Fruit fly (Drosophila melanogaster): ENCODE results near the gene CG32037.

CG32037 gene

DNA sequence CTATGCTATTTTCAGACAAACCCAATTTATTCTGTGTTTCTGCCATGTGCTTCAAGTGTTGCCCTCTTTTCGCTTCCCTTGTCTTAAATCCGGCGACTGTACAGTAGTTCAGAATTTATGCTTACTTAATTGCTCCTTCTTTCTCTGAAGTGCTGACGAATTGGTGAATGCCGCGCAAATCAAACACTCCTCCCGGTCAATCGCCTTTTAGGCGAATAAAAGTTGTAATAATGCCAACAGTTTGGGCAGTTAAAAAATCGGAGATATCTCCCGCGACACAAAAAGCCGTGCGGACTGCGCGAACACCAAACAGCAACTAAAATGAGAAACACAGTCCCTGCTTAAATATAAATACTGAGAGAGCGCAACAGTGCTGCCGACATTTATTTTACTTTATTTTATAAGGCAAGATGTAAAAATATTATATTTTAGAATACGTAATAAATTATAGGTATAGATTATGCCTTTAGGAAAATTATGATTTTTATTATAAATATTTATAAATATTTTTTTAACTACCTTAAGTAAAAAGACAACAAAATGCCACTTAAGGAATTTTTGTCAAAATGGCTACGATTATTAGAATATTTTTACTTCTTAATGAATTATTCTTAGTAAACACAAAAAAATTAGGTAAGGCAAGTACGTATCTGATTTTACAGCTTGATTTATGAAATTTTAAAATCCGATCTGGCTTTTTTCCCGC is 13.1 kb upstream of the CG32037 start, which contains the start of gene path (continued):
- TF ChIP-seq CG10462 (GFP tag; optimal IDR thresholded peaks at IDR 0.05) (no peak), cwo (GFP tag; optimal IDR thresholded peaks at IDR 0.05) (peak; percentile 50), Dip3 (GFP tag; optimal IDR thresholded peaks at IDR 0.05) (no peak), CG6791 (GFP tag; IDR thresholded peaks at IDR 0.05; ENCODE audit: partially characterized antibody) (peak; percentile 35; the same call in 1 of the 3 replicates), grn (GFP tag; optimal IDR thresholded peaks at IDR 0.05) (no peak), E2f1 (GFP tag; IDR thresholded peaks at IDR 0.05) (no peak; the same call in 1 of the 2 replicates), CG13775 (GFP tag; optimal IDR thresholded peaks at IDR 0.05) (peak; percentile 3), org-1 (GFP tag; optimal IDR thresholded peaks at IDR 0.05) (no peak), CG10147 (GFP tag; optimal IDR thresholded peaks at IDR 0.05) (peak; percentile 22), chm (GFP tag; IDR thresholded peaks at IDR 0.05) (peak; percentile 69; the same call in 1 of the 2 replicates), HLH54F (GFP tag; optimal IDR thresholded peaks at IDR 0.05) (no peak), tap (tag; optimal IDR thresholded peaks at IDR 0.05) (peak; percentile 25), CG8388 (GFP tag; optimal IDR thresholded peaks at IDR 0.05) (peak; percentile 58), sens-2 (GFP tag; IDR thresholded peaks at IDR 0.05) (no peak)

DNA sequence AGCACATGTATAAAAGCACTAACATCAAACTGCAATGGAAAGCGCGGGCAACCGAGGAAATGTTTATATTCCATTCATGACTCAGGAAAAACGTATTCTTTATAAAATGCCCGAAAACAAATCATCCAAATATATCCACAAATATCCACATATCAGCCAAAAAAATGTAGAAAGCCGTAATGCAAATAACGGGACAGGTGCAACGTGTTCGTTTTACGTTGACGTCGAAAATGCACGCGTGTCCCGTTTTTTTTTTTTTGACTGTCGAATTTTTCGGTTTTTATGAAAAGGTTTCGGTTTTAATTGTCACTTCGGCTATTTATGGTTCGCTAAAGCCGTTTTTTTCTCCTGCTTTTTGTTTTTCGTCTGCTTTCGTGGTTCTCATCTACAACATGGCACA is 12.5 kb upstream of the CG32037 start:
- TF ChIP-seq CG12942 (GFP tag; optimal IDR thresholded peaks at IDR 0.05), result no peak
- TF ChIP-seq HmgZ (tag; optimal IDR thresholded peaks at IDR 0.05), result no peak
- no peak for TF ChIP-seq tgo (GFP tag; IDR thresholded peaks at IDR 0.05)
- no peak for TF ChIP-seq CG17612 (GFP tag; IDR thresholded peaks at IDR 0.05)
- TF ChIP-seq Mad (GFP tag; optimal IDR thresholded peaks at IDR 0.05), result no peak
- TF ChIP-seq CG9437 (GFP tag; optimal IDR thresholded peaks at IDR 0.05), result peak; percentile 52
- TF ChIP-seq CG10543 (GFP tag; optimal IDR thresholded peaks at IDR 0.05), result no peak
- TF ChIP-seq sob (GFP tag; IDR thresholded peaks at IDR 0.05), result no peak
- peak in 1 of 2 experiments; percentile 55 for TF ChIP-seq eve (GFP tag; optimal IDR thresholded peaks at IDR 0.05)

DNA sequence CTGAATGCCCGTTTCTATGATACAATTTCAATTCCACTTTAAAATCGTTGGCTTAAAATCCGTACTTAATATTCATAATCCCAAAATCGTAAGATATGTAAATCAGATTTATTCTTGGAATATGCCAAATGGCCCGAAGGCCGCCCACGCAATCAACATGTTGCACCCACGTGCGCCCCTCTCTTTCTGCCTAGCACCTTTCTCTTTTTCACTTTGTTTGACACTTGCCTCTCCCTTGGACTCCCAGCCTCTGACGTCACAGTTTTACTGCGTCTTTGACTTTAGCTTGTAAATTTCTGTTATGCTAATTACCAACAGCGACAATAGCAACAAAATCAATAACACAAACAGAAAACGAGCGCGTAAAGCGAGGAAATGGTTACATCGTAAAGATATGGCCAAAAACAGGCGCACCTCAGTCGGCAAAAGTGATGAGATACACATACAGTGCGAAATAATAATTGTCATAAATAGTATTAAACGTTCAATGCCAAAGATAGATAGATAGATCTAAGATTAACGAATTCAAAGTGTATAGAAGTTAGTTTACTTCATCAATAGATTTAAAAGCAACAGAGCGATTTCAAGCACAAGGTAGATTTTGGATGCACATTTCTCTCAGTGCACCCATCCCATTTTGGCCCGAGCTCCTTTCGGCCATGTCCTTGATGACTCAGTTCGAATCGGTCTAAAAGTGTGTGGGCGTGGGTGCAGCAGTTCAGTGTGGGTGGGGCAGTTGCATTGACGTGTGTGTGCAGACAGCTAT is 11.7 kb upstream of the CG32037 start:
- no peak for TF ChIP-seq eve (GFP tag; optimal IDR thresholded peaks at IDR 0.05)
- TF ChIP-seq Drgx (GFP tag; IDR thresholded peaks at IDR 0.05), result no peak; the same call in 1 of the 2 replicates
- TF ChIP-seq maf-S (GFP tag; optimal IDR thresholded peaks at IDR 0.05), result no peak
- peak; percentile 17 for TF ChIP-seq Sox102F (GFP tag; optimal IDR thresholded peaks at IDR 0.05)
- peak; percentile 31 for TF ChIP-seq BtbVII (GFP tag; optimal IDR thresholded peaks at IDR 0.05)
- no peak for TF ChIP-seq Bgb (GFP tag; IDR thresholded peaks at IDR 0.05; ENCODE audit: partially characterized antibody)
- peak; percentile 20 for TF ChIP-seq zf30C (GFP tag; optimal IDR thresholded peaks at IDR 0.05)
- TF ChIP-seq BEAF-32 (GFP tag; optimal IDR thresholded peaks at IDR 0.05), result no peak
- no peak for TF ChIP-seq CG7556 (GFP tag; optimal IDR thresholded peaks at IDR 0.05)
- TF ChIP-seq CG6791 (GFP tag; IDR thresholded peaks at IDR 0.05; ENCODE audit: partially characterized antibody), result no peak
- no peak for TF ChIP-seq CG1603 (tag; optimal IDR thresholded peaks at IDR 0.05)
- TF ChIP-seq tll (GFP tag; optimal IDR thresholded peaks at IDR 0.05), result no peak
- no peak for TF ChIP-seq Myb (GFP tag; optimal IDR thresholded peaks at IDR 0.05)
- TF ChIP-seq gsb-n (tag; optimal IDR thresholded peaks at IDR 0.05), result no peak
- no peak for TF ChIP-seq nau (GFP tag; optimal IDR thresholded peaks at IDR 0.05)
- no peak for TF ChIP-seq CG4282 (GFP tag; optimal IDR thresholded peaks at IDR 0.05)
- TF ChIP-seq CG12942 (GFP tag; optimal IDR thresholded peaks at IDR 0.05), result no peak
- no peak for TF ChIP-seq prd (optimal IDR thresholded peaks at IDR 0.05)
- TF ChIP-seq prd (GFP tag; IDR thresholded peaks at IDR 0.05), result peak; percentile 49; the same call in 1 of the 3 replicates
- no peak for TF ChIP-seq CG7372 (GFP tag; IDR thresholded peaks at IDR 0.05)
- TF ChIP-seq klu (GFP tag; IDR thresholded peaks at IDR 0.05), result no peak
- no peak for TF ChIP-seq CG14050 (GFP tag; IDR thresholded peaks at IDR 0.05)
- no peak for TF ChIP-seq br (optimal IDR thresholded peaks at IDR 0.05)
- 0 out of 3 replicates have a peak, but pooled peaks have one; percentile 16 for TF ChIP-seq zfh1 (GFP tag; IDR thresholded peaks at IDR 0.05)
- no peak for TF ChIP-seq gfzf (GFP tag; optimal IDR thresholded peaks at IDR 0.05)
- TF ChIP-seq CG1233 (GFP tag; optimal IDR thresholded peaks at IDR 0.05), result peak; percentile 30

All from whole organism, embryonic.